Fruit fly (Drosophila melanogaster): ENCODE results near the gene Cyp313a4.

Gene Cyp313a4

dm6 chr3R:12645771-12646317 lies 35.3 kb downstream of the Cyp313a4 start:
- TF ChIP-seq CG1620 (GFP tag; optimal IDR thresholded peaks at IDR 0.05) (no peak), CG11617 (GFP tag; optimal IDR thresholded peaks at IDR 0.05) (no peak), Mnt (GFP tag; optimal IDR thresholded peaks at IDR 0.05) (no peak), kay (GFP tag; ENCODE audit: borderline replicate concordance) (no peak)

DNA sequence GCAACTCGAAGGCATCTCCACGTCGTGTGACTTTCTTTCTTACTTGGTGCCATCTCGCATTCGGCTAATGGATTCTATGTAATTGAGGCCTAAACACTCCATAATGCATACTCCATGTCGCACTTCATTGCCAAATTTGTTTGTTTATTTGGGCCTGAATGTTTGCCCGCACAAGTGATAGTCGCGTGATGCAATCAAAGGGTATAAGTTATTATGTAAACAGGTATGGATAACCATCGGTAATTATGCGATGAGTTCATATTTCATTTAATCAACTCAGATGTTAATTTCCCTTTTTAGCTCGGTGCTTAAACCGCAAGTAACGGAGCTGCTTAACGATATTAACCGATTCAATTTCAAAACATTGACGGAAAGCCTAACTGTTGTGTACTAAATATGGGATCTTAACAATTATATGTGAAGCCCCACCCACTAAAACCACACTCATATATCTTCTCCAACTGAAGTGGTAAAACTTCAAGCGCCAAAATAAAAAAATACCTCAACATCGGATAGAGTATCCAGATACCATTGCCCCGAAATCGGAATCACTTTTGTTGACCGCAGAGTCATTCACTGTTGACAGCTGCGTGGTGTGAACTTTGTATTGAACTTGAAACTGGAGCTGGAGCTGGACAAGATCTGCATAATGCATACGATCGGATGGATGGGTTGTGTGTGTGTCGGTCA lies 36.4 kb downstream of the Cyp313a4 start:
- TF ChIP-seq Clk (GFP tag; optimal IDR thresholded peaks at IDR 0.05) (no peak), kay (GFP tag; ENCODE audit: borderline replicate concordance) (no peak), toe (GFP tag; optimal IDR thresholded peaks at IDR 0.05) (no peak), CG5204 (GFP tag; optimal IDR thresholded peaks at IDR 0.05) (no peak), CG14711 (tag; optimal IDR thresholded peaks at IDR 0.05) (no peak), ovo (GFP tag; optimal IDR thresholded peaks at IDR 0.05) (no peak), Crg-1 (GFP tag; optimal IDR thresholded peaks at IDR 0.05) (no peak), CG33017 (tag; optimal IDR thresholded peaks at IDR 0.05) (no peak), tj (GFP tag; optimal IDR thresholded peaks at IDR 0.05) (no peak), CG1620 (GFP tag; optimal IDR thresholded peaks at IDR 0.05) (no peak), CG12768 (GFP tag; optimal IDR thresholded peaks at IDR 0.05) (no peak), Mnt (GFP tag; optimal IDR thresholded peaks at IDR 0.05) (no peak), pad (GFP tag; optimal IDR thresholded peaks at IDR 0.05) (no peak), CG11617 (GFP tag; optimal IDR thresholded peaks at IDR 0.05) (no peak), cic (GFP tag; optimal IDR thresholded peaks at IDR 0.05) (no peak), Hr96 (GFP tag; optimal IDR thresholded peaks at IDR 0.05) (no peak), CG7101 (tag; optimal IDR thresholded peaks at IDR 0.05) (no peak), CG7045 (GFP tag; optimal IDR thresholded peaks at IDR 0.05) (no peak), bab1 (GFP tag; optimal IDR thresholded peaks at IDR 0.05) (no peak)

DNA sequence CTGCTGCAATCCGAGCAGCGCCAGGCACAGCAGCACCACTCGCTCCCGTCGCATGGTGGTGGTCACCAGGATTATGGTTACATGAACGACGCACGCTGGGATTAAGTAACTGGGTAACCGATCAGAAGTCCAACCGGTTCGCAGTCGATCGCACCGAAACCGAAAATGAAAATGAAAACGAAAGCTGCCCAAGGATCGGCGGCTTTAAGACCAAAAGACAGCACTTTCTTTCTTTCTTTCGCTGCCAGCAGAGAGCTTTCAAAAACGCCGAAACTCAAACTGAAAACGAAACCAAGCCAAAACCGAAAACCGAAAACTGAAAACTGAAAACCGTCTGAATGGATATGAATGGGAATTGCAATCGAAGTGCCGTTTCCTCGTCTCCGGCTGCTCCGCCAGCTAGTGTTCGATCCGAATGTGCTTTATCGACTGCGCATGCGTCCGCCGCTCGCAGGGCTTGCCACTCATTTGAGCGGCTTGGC lies 39.1 kb downstream of the Cyp313a4 start, which contains the start of gene CG6753:
Gene CG6753 (minus strand): TSS at position 432 of the 482 bp plus-strand sequence.
- TF ChIP-seq CG12768 (GFP tag; optimal IDR thresholded peaks at IDR 0.05), result no peak

DNA sequence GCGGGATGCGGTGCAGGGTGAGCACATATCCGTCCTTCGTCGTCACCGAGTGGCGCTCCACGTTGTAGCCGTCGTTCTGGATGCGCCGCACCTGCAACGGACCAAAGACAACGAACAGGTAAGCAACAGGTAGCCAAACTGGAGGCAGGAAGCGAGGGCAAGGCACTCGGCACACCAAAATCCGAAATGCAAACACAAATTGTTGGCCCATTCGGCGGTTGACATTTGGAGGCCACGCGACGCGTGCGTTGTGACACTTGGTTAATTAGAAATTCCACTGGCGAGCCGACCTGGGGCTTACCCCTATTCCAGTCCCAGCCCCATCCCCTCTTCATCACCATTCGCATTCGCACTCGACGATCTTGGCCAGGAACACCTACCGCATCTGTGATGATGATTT lies 39.6 kb downstream of the Cyp313a4 start:
- TF ChIP-seq Mnt (GFP tag; optimal IDR thresholded peaks at IDR 0.05), result no peak
- no peak for TF ChIP-seq ovo (GFP tag; optimal IDR thresholded peaks at IDR 0.05)
- no peak for TF ChIP-seq CG5204 (GFP tag; optimal IDR thresholded peaks at IDR 0.05)
- TF ChIP-seq toe (GFP tag; optimal IDR thresholded peaks at IDR 0.05), result no peak
- no peak for TF ChIP-seq Clk (GFP tag; optimal IDR thresholded peaks at IDR 0.05)
- no peak for TF ChIP-seq Hr96 (GFP tag; optimal IDR thresholded peaks at IDR 0.05)
- TF ChIP-seq CG11617 (GFP tag; optimal IDR thresholded peaks at IDR 0.05), result no peak
- TF ChIP-seq cnc (optimal IDR thresholded peaks at IDR 0.05), result no peak
- no peak for TF ChIP-seq pad (GFP tag; optimal IDR thresholded peaks at IDR 0.05)
- no peak for TF ChIP-seq CG7101 (tag; optimal IDR thresholded peaks at IDR 0.05)
- TF ChIP-seq cic (GFP tag; optimal IDR thresholded peaks at IDR 0.05), result no peak

dm6 chr3R:12637961-12638531 lies 43.1 kb downstream of the Cyp313a4 start, which contains the start of gene CG11608:
Gene CG11608, plus strand, starts transcription at chr3R:12638481.
- TF ChIP-seq kay (GFP tag; ENCODE audit: borderline replicate concordance) (peak; percentile 60), CG33017 (tag; optimal IDR thresholded peaks at IDR 0.05) (no peak)

dm6 chr3R:12636240-12636639 lies 44.9 kb downstream of the Cyp313a4 start, which contains the start of gene CG11600:
Gene CG11600, plus strand, starts transcription at chr3R:12636540.
- no peak for TF ChIP-seq CG1620 (GFP tag; optimal IDR thresholded peaks at IDR 0.05)
- no peak for TF ChIP-seq tj (GFP tag; optimal IDR thresholded peaks at IDR 0.05)
- no peak for TF ChIP-seq CG7045 (GFP tag; optimal IDR thresholded peaks at IDR 0.05)
- TF ChIP-seq Mnt (GFP tag; optimal IDR thresholded peaks at IDR 0.05), result no peak
- TF ChIP-seq pad (GFP tag; optimal IDR thresholded peaks at IDR 0.05), result no peak
- no peak for TF ChIP-seq kay (GFP tag; ENCODE audit: borderline replicate concordance)
- no peak for TF ChIP-seq cic (GFP tag; optimal IDR thresholded peaks at IDR 0.05)
- no peak for TF ChIP-seq toe (GFP tag; optimal IDR thresholded peaks at IDR 0.05)
- no peak for TF ChIP-seq cnc (optimal IDR thresholded peaks at IDR 0.05)
- no peak for TF ChIP-seq CG11617 (GFP tag; optimal IDR thresholded peaks at IDR 0.05)
- TF ChIP-seq CG14711 (tag; optimal IDR thresholded peaks at IDR 0.05), result no peak
- TF ChIP-seq CG12768 (GFP tag; optimal IDR thresholded peaks at IDR 0.05), result no peak
- TF ChIP-seq bab1 (GFP tag; optimal IDR thresholded peaks at IDR 0.05), result no peak
- TF ChIP-seq Hr96 (GFP tag; optimal IDR thresholded peaks at IDR 0.05), result no peak
- TF ChIP-seq CG5204 (GFP tag; optimal IDR thresholded peaks at IDR 0.05), result no peak
- no peak for TF ChIP-seq Clk (GFP tag; optimal IDR thresholded peaks at IDR 0.05)
- TF ChIP-seq Crg-1 (GFP tag; optimal IDR thresholded peaks at IDR 0.05), result no peak
- TF ChIP-seq CG33017 (tag; optimal IDR thresholded peaks at IDR 0.05), result no peak
- TF ChIP-seq CG7101 (tag; optimal IDR thresholded peaks at IDR 0.05), result no peak

DNA sequence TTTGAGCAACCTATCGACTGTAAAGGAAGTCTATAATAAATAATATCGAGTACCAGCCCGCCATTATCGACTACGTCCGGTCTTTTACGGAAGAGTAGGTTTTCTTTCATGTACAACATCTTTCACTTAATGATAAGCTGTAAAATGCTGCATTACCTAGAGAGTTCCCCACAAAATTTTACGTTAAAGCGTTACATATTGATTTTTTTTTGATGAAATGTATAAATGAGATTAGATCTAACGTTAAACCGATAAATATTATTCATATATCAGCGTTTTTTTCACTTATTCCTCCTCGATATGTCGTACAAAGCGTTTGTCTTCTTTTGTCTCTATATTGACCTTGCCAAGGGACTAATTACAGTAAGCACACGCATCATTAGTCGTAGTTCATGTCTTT lies 46.6 kb downstream of the Cyp313a4 start, which contains the start of gene CG11598:
Gene CG11598 (plus strand): TSS at position 301 of the 400 bp plus-strand sequence.
- TF ChIP-seq pad (GFP tag; optimal IDR thresholded peaks at IDR 0.05) (no peak), Mnt (GFP tag; optimal IDR thresholded peaks at IDR 0.05) (no peak), CG7101 (tag; optimal IDR thresholded peaks at IDR 0.05) (no peak), tj (GFP tag; optimal IDR thresholded peaks at IDR 0.05) (no peak), CG33017 (tag; optimal IDR thresholded peaks at IDR 0.05) (no peak), CG7045 (GFP tag; optimal IDR thresholded peaks at IDR 0.05) (no peak), cic (GFP tag; optimal IDR thresholded peaks at IDR 0.05) (no peak), kay (GFP tag; ENCODE audit: borderline replicate concordance) (no peak), bab1 (GFP tag; optimal IDR thresholded peaks at IDR 0.05) (no peak), ovo (GFP tag; optimal IDR thresholded peaks at IDR 0.05) (no peak), Crg-1 (GFP tag; optimal IDR thresholded peaks at IDR 0.05) (no peak), cnc (optimal IDR thresholded peaks at IDR 0.05) (no peak), CG11617 (GFP tag; optimal IDR thresholded peaks at IDR 0.05) (no peak), CG12768 (GFP tag; optimal IDR thresholded peaks at IDR 0.05) (no peak), CG14711 (tag; optimal IDR thresholded peaks at IDR 0.05) (no peak), CG5204 (GFP tag; optimal IDR thresholded peaks at IDR 0.05) (no peak), Clk (GFP tag; optimal IDR thresholded peaks at IDR 0.05) (no peak)
